Worm (Caenorhabditis elegans): ENCODE data around the gene ctf-18.

ce11 chrIV:10110870-10111269 is 15.6 kb downstream of the ctf-18 start:
- TF ChIP-seq nhr-28 (tag; optimal IDR thresholded peaks at IDR 0.05) (no peak), mab-9 (GFP tag; IDR thresholded peaks at IDR 0.05) (no peak), ceh-82 (tag; optimal IDR thresholded peaks at IDR 0.05) (no peak), sup-37 (GFP tag; optimal IDR thresholded peaks at IDR 0.05) (no peak), fos-1 (tag; optimal IDR thresholded peaks at IDR 0.05) (no peak), nhr-77 (tag; optimal IDR thresholded peaks at IDR 0.05) (no peak), tbx-2 (tag; optimal IDR thresholded peaks at IDR 0.05) (no peak), elt-2 (tag; optimal IDR thresholded peaks at IDR 0.05) (no peak), jun-1 (tag; optimal IDR thresholded peaks at IDR 0.05) (no peak), aly-2 (tag; optimal IDR thresholded peaks at IDR 0.05) (no peak), efl-3 (GFP tag; optimal IDR thresholded peaks at IDR 0.05) (no peak), sox-4 (tag; optimal IDR thresholded peaks at IDR 0.05) (no peak), nhr-11 (tag; optimal IDR thresholded peaks at IDR 0.05) (no peak)
